Worm (Caenorhabditis elegans) whole organism, L1 larva: ENCODE data around the gene cyc-2.2.

Source experiments
- ama-1 ChIP-seq: fragments of 150-350 bp; optimal IDR thresholded peaks from 2 replicates; lab custom pipeline; 2014
- egl-13 ChIP-seq: sonication (generic microtip); optimal IDR thresholded peaks from 2 replicates; lab custom pipeline; 2016; ENCODE audit warnings: missing genotype, missing genetic modification reagents, missing genetic modification characterization, missing compliant biosample characterization
- egl-27 ChIP-seq, 2 experiments: fragments of 150-350 bp in 1 of 2; sonication (generic microtip); optimal IDR thresholded peaks; 3 replicates each; lab custom pipeline; 2017 to 2018; ENCODE audit warnings: missing biosample characterization in 2 of 2, missing genetic modification characterization in 2 of 2, missing genetic modification reagents in 2 of 2
- elt-2 ChIP-seq: sonication (generic microtip); optimal IDR thresholded peaks from 2 replicates; lab custom pipeline; 2016; ENCODE audit warnings: missing genetic modification characterization, mild to moderate bottlenecking, inconsistent platforms, missing compliant biosample characterization, missing genetic modification reagents
- isw-1 ChIP-seq: fragments of 200-800 bp; sonication (Bioruptor generic); IDR thresholded peaks from 2 replicates; pipeline ENCODE4 v1.3.6; 2022; ENCODE audit warnings: missing genetic modification characterization, missing compliant biosample characterization
- jun-1 ChIP-seq: fragments of 150-350 bp; optimal IDR thresholded peaks from 2 replicates; lab custom pipeline; 2014; ENCODE audit warnings: missing biosample characterization, missing genetic modification reagents, missing genetic modification characterization
- nhr-28 ChIP-seq: fragments of 150-350 bp; optimal IDR thresholded peaks from 2 replicates; lab custom pipeline; 2014; ENCODE audit warnings: missing biosample characterization, missing genetic modification characterization
- nhr-77 ChIP-seq: fragments of 150-350 bp; optimal IDR thresholded peaks from 2 replicates; lab custom pipeline; 2014; ENCODE audit warnings: missing biosample characterization, missing genetic modification characterization
- skn-1 ChIP-seq: fragments of 150-350 bp; optimal IDR thresholded peaks from 2 replicates; lab custom pipeline; 2014; ENCODE audit warnings: missing biosample characterization, missing genetic modification characterization
- unc-30 ChIP-seq: sonication (generic microtip); optimal IDR thresholded peaks from 2 replicates; lab custom pipeline; 2017; ENCODE audit warnings: missing biosample characterization, missing genetic modification characterization
- unc-62 ChIP-seq: fragments of 150-350 bp; optimal IDR thresholded peaks from 2 replicates; lab custom pipeline; 2014; ENCODE audit warnings: missing biosample characterization, missing genetic modification reagents, missing genetic modification characterization
- zag-1 ChIP-seq: fragments of 150-350 bp; optimal IDR thresholded peaks from 2 replicates; lab custom pipeline; 2014; ENCODE audit warnings: missing biosample characterization, missing genetic modification characterization
- ztf-11 ChIP-seq, 2 experiments: sonication (generic microtip); optimal IDR thresholded peaks; 2 replicates each; lab custom pipeline; 2016 to 2017; ENCODE audit warnings: missing genetic modification characterization in 2 of 2, missing biosample characterization in 1 of 2, missing compliant biosample characterization in 1 of 2

DNA sequence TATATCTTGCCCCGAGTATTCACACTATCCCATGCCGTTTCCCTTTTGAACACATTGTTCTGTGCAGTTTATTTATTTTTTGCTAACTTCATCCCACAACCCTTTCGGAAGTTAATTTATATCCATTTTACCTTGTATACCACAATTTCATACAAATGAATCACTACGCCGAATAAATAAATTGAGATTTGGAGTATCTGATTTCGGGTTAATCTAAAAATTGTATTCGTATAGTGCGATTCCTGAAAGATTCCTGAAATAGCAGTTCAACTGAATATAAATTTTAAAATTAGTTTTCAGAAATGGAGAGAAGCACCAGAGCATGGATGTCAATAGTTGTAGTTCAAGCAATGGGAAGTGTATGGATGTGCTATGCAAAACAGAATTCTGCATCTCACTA is 4.9 kb downstream of the cyc-2.2 start, which contains the start of gene erg-28:
- TF ChIP-seq ama-1 (lab: Kevin White, UChicago) (no peak), egl-27 (tag; optimal IDR thresholded peaks at IDR 0.05; lab: Kevin White, UChicago) (no peak), unc-62 (GFP tag; lab: Kevin White, UChicago) (no peak), unc-30 (tag; lab: Kevin White, UChicago) (no peak), jun-1 (tag; lab: Kevin White, UChicago) (no peak), elt-2 (no peak), skn-1 (tag; lab: Kevin White, UChicago) (no peak), nhr-77 (no peak), nhr-28 (tag; lab: Kevin White, UChicago) (no peak), isw-1 (no peak), ztf-11 (tag; optimal IDR thresholded peaks at IDR 0.05; lab: Kevin White, UChicago) (no peak), egl-13 (tag; lab: Kevin White, UChicago) (no peak), zag-1 (no peak)
